Fruit fly (Drosophila melanogaster) S2 (cell line): Measurements from ENCODE around the gene me31B.

Experiments used
- CG8478 ChIP-seq: fragments of >200 bp; optimal IDR thresholded peaks from 2 replicates; lab custom pipeline; 2018
- CTCF ChIP-seq, 2 experiments: fragments of >200 bp; optimal IDR thresholded peaks; 2 replicates each; lab custom pipeline; 2018

DNA sequence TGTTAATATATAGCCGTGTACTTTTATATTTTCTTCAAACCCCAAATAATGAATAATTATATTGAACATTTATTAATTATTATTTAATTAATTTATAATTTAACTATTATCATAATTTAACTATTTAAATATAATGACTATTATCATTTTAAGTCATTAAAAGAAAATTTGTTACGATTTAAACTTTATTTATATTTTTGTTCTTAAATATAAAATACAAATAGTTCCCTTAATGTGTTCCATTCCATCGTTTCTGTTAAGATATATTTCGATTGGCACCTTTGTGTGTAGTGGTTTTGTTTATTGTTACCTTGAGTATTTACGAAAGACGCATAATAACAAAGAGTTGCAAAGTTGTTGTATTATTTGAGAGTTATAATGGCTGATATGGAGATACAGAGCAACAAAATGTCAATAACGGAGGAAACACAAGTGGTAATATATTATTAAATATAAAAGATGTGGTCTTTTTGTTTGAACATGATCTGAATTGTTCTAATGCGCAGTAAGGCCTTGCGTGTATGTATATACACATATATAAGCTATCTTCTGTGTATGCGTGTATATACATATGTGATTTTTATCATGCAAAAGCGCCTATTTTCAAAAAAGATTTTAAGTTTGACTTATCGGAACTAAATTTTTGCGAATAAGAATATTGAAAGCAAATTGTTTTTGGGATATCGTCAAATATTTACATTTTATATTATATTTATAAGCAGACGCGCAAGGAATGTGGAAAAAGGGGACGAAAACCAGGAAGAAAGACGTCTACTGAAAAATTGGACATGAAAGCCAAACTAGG is 24.9 kb downstream of the me31B start, which contains the start of gene REPTOR-BP:
- TF ChIP-seq CG8478 (lab: Kevin White, UChicago) (no peak), CTCF (optimal IDR thresholded peaks at IDR 0.05; lab: Kevin White, UChicago) (no peak)
